Worm (Caenorhabditis elegans) whole organism, young adult: Measurements from ENCODE around the gene Y57G11B.5.
A peak's percentile ranks its signal among the peaks of the same experiment; 100 is the strongest.

Experiments
- F39B2.1 ChIP-seq: fragments of 200-800 bp; sonication (Bioruptor generic); IDR thresholded peaks from 2 replicates; pipeline ENCODE4 v1.3.6; 2022; ENCODE audit warnings: missing genetic modification reagents, missing genetic modification characterization, missing compliant biosample characterization
- ama-1 ChIP-seq, 3 experiments: fragments of 150-350 bp in 1 of 3; sonication (generic microtip) in 2 of 3; optimal IDR thresholded peaks; 2 replicates each; lab custom pipeline; 2014 to 2018; ENCODE audit warnings: missing biosample characterization in 2 of 3, missing genetic modification characterization in 2 of 3, missing genetic modification reagents in 2 of 3
- attf-3 ChIP-seq: fragments of 200-800 bp; sonication (Bioruptor generic); conservative IDR thresholded peaks from 2 replicates; pipeline ENCODE4 v1.3.6; 2022; ENCODE audit warnings: missing genetic modification reagents, missing genetic modification characterization, missing compliant biosample characterization
- ceh-100 ChIP-seq: fragments of 200-800 bp; sonication (Bioruptor generic); IDR thresholded peaks from 2 replicates; pipeline ENCODE4 v1.3.6; 2022; ENCODE audit warnings: missing genetic modification reagents, missing genetic modification characterization, missing compliant biosample characterization
- ekl-4 ChIP-seq: fragments of 200-800 bp; sonication (Bioruptor generic); IDR thresholded peaks from 2 replicates; pipeline ENCODE4 v1.3.6; 2022; ENCODE audit warnings: missing genetic modification reagents, missing genetic modification characterization, missing compliant biosample characterization
- lin-35 ChIP-seq, 3 experiments: fragments of 150-350 bp in 2 of 3; sonication (generic microtip) in 1 of 3; optimal IDR thresholded peaks; 2 replicates each; lab custom pipeline; 2014 to 2018; ENCODE audit warnings: missing biosample characterization in 3 of 3, missing genetic modification characterization in 3 of 3, missing genetic modification reagents in 3 of 3
- lin-40 ChIP-seq: sonication (generic microtip); optimal IDR thresholded peaks from 2 replicates; lab custom pipeline; 2016; ENCODE audit warnings: missing genetic modification characterization, mild to moderate bottlenecking, missing compliant biosample characterization, missing genotype, missing genetic modification reagents
- mxl-1 ChIP-seq: sonication (generic microtip); optimal IDR thresholded peaks from 2 replicates; lab custom pipeline; 2016; ENCODE audit warnings: missing genetic modification characterization, missing compliant biosample characterization
- pbrm-1 ChIP-seq: fragments of 200-800 bp; sonication (Bioruptor generic); IDR thresholded peaks from 2 replicates; pipeline ENCODE4 v1.3.6; 2022; ENCODE audit warnings: missing genetic modification reagents, missing genetic modification characterization, missing compliant biosample characterization
- pha-4 ChIP-seq: fragments of 150-350 bp; sonication (generic microtip); optimal IDR thresholded peaks from 2 replicates; lab custom pipeline; 2014; ENCODE audit warnings: missing biosample characterization, missing genetic modification reagents, missing genetic modification characterization
- rpc-1 ChIP-seq, 2 experiments: fragments of 150-350 bp in 1 of 2; sonication (generic microtip) in 1 of 2; optimal IDR thresholded peaks; 2 replicates each; lab custom pipeline; 2014 to 2018; ENCODE audit warnings: missing biosample characterization in 1 of 2, missing genetic modification characterization in 1 of 2, missing genetic modification reagents in 1 of 2, missing genotype in 1 of 2
- unc-62 ChIP-seq: fragments of 150-350 bp; optimal IDR thresholded peaks from 2 replicates; lab custom pipeline; 2014; ENCODE audit warnings: missing biosample characterization, missing genetic modification reagents, missing genetic modification characterization
- ztf-25 ChIP-seq: fragments of 200-800 bp; sonication (Bioruptor generic); IDR thresholded peaks from 2 replicates; pipeline ENCODE4 v1.3.6; 2022; ENCODE audit warnings: missing genetic modification reagents, missing genetic modification characterization, missing compliant biosample characterization
- ztf-26 ChIP-seq: sonication (generic microtip); optimal IDR thresholded peaks from 2 replicates; lab custom pipeline; 2017; ENCODE audit warnings: missing genetic modification characterization, missing compliant biosample characterization

DNA sequence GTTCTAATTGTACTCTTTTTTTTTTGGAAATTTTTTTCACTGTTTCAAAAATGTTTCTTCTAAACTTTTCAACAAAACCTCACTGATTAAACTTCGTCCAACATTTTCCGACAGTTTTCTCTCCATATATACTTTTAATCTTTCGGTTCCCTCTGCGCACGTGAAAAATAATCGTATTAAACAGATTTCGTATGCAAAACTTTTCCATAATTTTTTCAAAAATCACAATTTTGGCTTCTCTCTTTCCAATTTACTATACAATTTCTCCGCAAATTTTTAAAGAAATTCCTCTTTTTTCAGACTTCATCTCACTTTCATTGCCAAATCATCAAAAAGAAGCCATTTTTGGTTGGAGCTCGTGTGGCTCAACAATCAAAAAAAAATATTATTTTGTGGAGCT is 41.7 kb downstream of the Y57G11B.5 start, which contains the start of gene dmd-6:
- no peak for TF ChIP-seq F39B2.1 (GFP tag; lab: Robert Waterston, UW)
- no peak for TF ChIP-seq mxl-1 (tag; lab: Kevin White, UChicago)
- TF ChIP-seq ekl-4 (GFP tag; lab: Robert Waterston, UW): no peak
- no peak for TF ChIP-seq pha-4 (tag; lab: Kevin White, UChicago)
- no peak for TF ChIP-seq ceh-100 (GFP tag; lab: Robert Waterston, UW)
- TF ChIP-seq rpc-1 (optimal IDR thresholded peaks at IDR 0.05; lab: Kevin White, UChicago): no peak
- TF ChIP-seq rpc-1 (tag; optimal IDR thresholded peaks at IDR 0.05; lab: Kevin White, UChicago): no peak
- no peak for TF ChIP-seq unc-62 (GFP tag; lab: Kevin White, UChicago)
- TF ChIP-seq ztf-26 (tag; lab: Kevin White, UChicago): no peak
- peak; percentile 46 for TF ChIP-seq ama-1 (optimal IDR thresholded peaks at IDR 0.05; lab: Kevin White, UChicago)
- TF ChIP-seq ama-1 (GFP tag; optimal IDR thresholded peaks at IDR 0.05; lab: Kevin White, UChicago): no peak
- TF ChIP-seq attf-3 (GFP tag; lab: Robert Waterston, UW): no peak
- TF ChIP-seq lin-35 (GFP tag; optimal IDR thresholded peaks at IDR 0.05; lab: Kevin White, UChicago): no peak
- TF ChIP-seq pbrm-1: no peak
- TF ChIP-seq lin-40 (tag; lab: Kevin White, UChicago): no peak
- TF ChIP-seq ztf-25 (GFP tag; lab: Robert Waterston, UW): no peak
